Worm (Caenorhabditis elegans) whole organism, L1 larva: Measurements from ENCODE around the gene cyp-34A8.

Source experiments
- C34B4.2 ChIP-seq: sonication (generic microtip); optimal IDR thresholded peaks from 2 replicates; lab custom pipeline; 2017; ENCODE audit warnings: mild to moderate bottlenecking, missing genetic modification characterization, missing compliant biosample characterization
- F16B12.6 ChIP-seq: fragments of 150-350 bp; optimal IDR thresholded peaks from 2 replicates; lab custom pipeline; 2014; ENCODE audit warnings: missing biosample characterization, missing genetic modification characterization
- Y116A8C.19 ChIP-seq: sonication (generic microtip); optimal IDR thresholded peaks from 2 replicates; lab custom pipeline; 2016; ENCODE audit warnings: missing compliant biosample characterization, missing genetic modification characterization, borderline replicate concordance
- aha-1 ChIP-seq: fragments of 150-350 bp; optimal IDR thresholded peaks from 2 replicates; lab custom pipeline; 2014; ENCODE audit warnings: missing biosample characterization, missing genetic modification characterization
- blmp-1 ChIP-seq: fragments of 150-350 bp; optimal IDR thresholded peaks from 2 replicates; lab custom pipeline; 2014; ENCODE audit warnings: missing biosample characterization, missing genetic modification characterization
- ceh-63 ChIP-seq: fragments of 200-800 bp; sonication (Bioruptor generic); optimal IDR thresholded peaks from 2 replicates; lab custom pipeline; 2018; ENCODE audit warnings: mild to moderate bottlenecking, missing genetic modification characterization, missing compliant biosample characterization
- ceh-8 ChIP-seq: fragments of 200-800 bp; sonication (Bioruptor generic); optimal IDR thresholded peaks from 2 replicates; lab custom pipeline; 2018; ENCODE audit warnings: mild to moderate bottlenecking, missing genetic modification characterization, moderate library complexity, missing compliant biosample characterization
- ceh-82 ChIP-seq, 3 experiments: fragments of 150-350 bp in 1 of 3; sonication (generic microtip) in 2 of 3; optimal IDR thresholded peaks; 2 replicates each; lab custom pipeline; 2014 to 2017; ENCODE audit warnings: missing biosample characterization in 3 of 3, missing genetic modification characterization in 3 of 3
- ces-1 ChIP-seq: fragments of 150-350 bp; optimal IDR thresholded peaks from 2 replicates; lab custom pipeline; 2014; ENCODE audit warnings: missing biosample characterization, missing genetic modification reagents, missing genetic modification characterization
- dsc-1 ChIP-seq: sonication (generic microtip); optimal IDR thresholded peaks from 2 replicates; lab custom pipeline; 2016; ENCODE audit warnings: mild to moderate bottlenecking, missing genetic modification characterization, missing compliant biosample characterization
- efl-1 ChIP-seq, 4 experiments: fragments of 150-350 bp; optimal IDR thresholded peaks in 3 of 4; peaks in 1 of 4; 1 replicate in 1 of 4; 2 replicates in 3 of 4; lab custom pipeline; 2014; ENCODE audit warnings: missing biosample characterization in 2 of 4, missing genetic modification characterization in 2 of 4, missing genetic modification reagents in 2 of 4
- egl-27 ChIP-seq, 2 experiments: fragments of 150-350 bp in 1 of 2; sonication (generic microtip); optimal IDR thresholded peaks; 3 replicates each; lab custom pipeline; 2017 to 2018; ENCODE audit warnings: missing biosample characterization in 2 of 2, missing genetic modification characterization in 2 of 2, missing genetic modification reagents in 2 of 2
- elt-3 ChIP-seq, 6 experiments: fragments of 150-350 bp in 1 of 6; sonication (generic microtip); optimal IDR thresholded peaks; 2 replicates each; lab custom pipeline; 2017 to 2018; ENCODE audit warnings: missing biosample characterization in 6 of 6, missing genetic modification characterization in 6 of 6, inconsistent platforms in 1 of 6
- fkh-8 ChIP-seq: sonication (generic microtip); optimal IDR thresholded peaks from 2 replicates; lab custom pipeline; 2016; ENCODE audit warnings: mild to moderate bottlenecking, missing genetic modification characterization, missing compliant biosample characterization
- hlh-17 ChIP-seq: fragments of 200-800 bp; sonication (Bioruptor generic); optimal IDR thresholded peaks from 2 replicates; lab custom pipeline; 2018; ENCODE audit warnings: missing genetic modification characterization, mild to moderate bottlenecking, missing compliant biosample characterization, moderate library complexity, borderline replicate concordance
- hlh-4 ChIP-seq: sonication (generic microtip); optimal IDR thresholded peaks from 2 replicates; lab custom pipeline; 2016; ENCODE audit warnings: mild to moderate bottlenecking, missing genetic modification characterization, missing compliant biosample characterization
- hpl-2 ChIP-seq: fragments of 150-350 bp; optimal IDR thresholded peaks from 2 replicates; lab custom pipeline; 2014; ENCODE audit warnings: missing biosample characterization, missing genetic modification reagents, missing genetic modification characterization
- irx-1 ChIP-seq: sonication (generic microtip); optimal IDR thresholded peaks from 2 replicates; lab custom pipeline; 2016; ENCODE audit warnings: missing genetic modification characterization, missing compliant biosample characterization
- jun-1 ChIP-seq: fragments of 150-350 bp; optimal IDR thresholded peaks from 2 replicates; lab custom pipeline; 2014; ENCODE audit warnings: missing biosample characterization, missing genetic modification reagents, missing genetic modification characterization
- lin-13 ChIP-seq: fragments of 150-350 bp; optimal IDR thresholded peaks from 2 replicates; lab custom pipeline; 2014; ENCODE audit warnings: missing biosample characterization, missing genetic modification reagents, missing genetic modification characterization
- lsy-2 ChIP-seq, 2 experiments: fragments of 150-350 bp; optimal IDR thresholded peaks; 2 replicates each; lab custom pipeline; 2014; ENCODE audit warnings: missing biosample characterization in 2 of 2, missing genetic modification characterization in 2 of 2
- mab-9 ChIP-seq: fragments of 200-800 bp; sonication (Bioruptor generic); IDR thresholded peaks from 2 replicates; pipeline ENCODE4 v1.3.6; 2022; ENCODE audit warnings: missing genetic modification reagents, missing genetic modification characterization, missing compliant biosample characterization
- mdl-1 ChIP-seq, 2 experiments: fragments of 150-350 bp; optimal IDR thresholded peaks; 2 replicates each; lab custom pipeline; 2014 to 2017; ENCODE audit warnings: missing biosample characterization in 2 of 2, missing genetic modification characterization in 2 of 2, inconsistent platforms in 1 of 2
- mep-1 ChIP-seq: fragments of 150-350 bp; optimal IDR thresholded peaks from 2 replicates; lab custom pipeline; 2014; ENCODE audit warnings: missing biosample characterization, missing genetic modification characterization
- nhr-11 ChIP-seq: fragments of 150-350 bp; optimal IDR thresholded peaks from 2 replicates; lab custom pipeline; 2014; ENCODE audit warnings: missing biosample characterization, missing genetic modification characterization
- nhr-19 ChIP-seq: fragments of 200-800 bp; sonication (Bioruptor generic); conservative IDR thresholded peaks from 2 replicates; pipeline ENCODE4 v1.3.6; 2022; ENCODE audit warnings: missing genetic modification characterization, missing compliant biosample characterization
- nhr-20 ChIP-seq: sonication (generic microtip); optimal IDR thresholded peaks from 2 replicates; lab custom pipeline; 2016; ENCODE audit warnings: mild to moderate bottlenecking, missing genetic modification characterization, missing compliant biosample characterization
- nhr-237 ChIP-seq: fragments of 150-350 bp; optimal IDR thresholded peaks from 2 replicates; lab custom pipeline; 2014; ENCODE audit warnings: missing biosample characterization, missing genetic modification characterization
- nhr-71 ChIP-seq: sonication (generic microtip); optimal IDR thresholded peaks from 2 replicates; lab custom pipeline; 2016; ENCODE audit warnings: mild to moderate bottlenecking, missing genetic modification characterization, moderate library complexity, missing compliant biosample characterization
- nhr-76 ChIP-seq: sonication (generic microtip); optimal IDR thresholded peaks from 2 replicates; lab custom pipeline; 2017; ENCODE audit warnings: missing biosample characterization, missing genetic modification characterization
- nhr-85 ChIP-seq: sonication (generic microtip); peaks from one replicate; lab custom pipeline; 2016; ENCODE audit warnings: missing genetic modification characterization, inconsistent platforms, missing compliant biosample characterization
- nhr-90 ChIP-seq: sonication (generic microtip); optimal IDR thresholded peaks from 2 replicates; lab custom pipeline; 2016; ENCODE audit warnings: mild to moderate bottlenecking, missing genetic modification characterization, missing compliant biosample characterization; ENCODE audit not compliant: poor library complexity
- pag-3 ChIP-seq: sonication (generic microtip); optimal IDR thresholded peaks from 2 replicates; lab custom pipeline; 2017; ENCODE audit warnings: missing genetic modification characterization, mild to moderate bottlenecking, missing compliant biosample characterization, antibody characterized with exemption, borderline replicate concordance; ENCODE audit not compliant: insufficient read depth
- rnt-1 ChIP-seq: sonication (generic microtip); optimal IDR thresholded peaks from 2 replicates; lab custom pipeline; 2016; ENCODE audit warnings: mild to moderate bottlenecking, missing genetic modification characterization, moderate library complexity, missing compliant biosample characterization
- skn-1 ChIP-seq: fragments of 150-350 bp; optimal IDR thresholded peaks from 2 replicates; lab custom pipeline; 2014; ENCODE audit warnings: missing biosample characterization, missing genetic modification characterization
- snu-23 ChIP-seq: sonication (generic microtip); optimal IDR thresholded peaks from 2 replicates; lab custom pipeline; 2016; ENCODE audit warnings: missing genetic modification characterization, missing compliant biosample characterization
- sptf-1 ChIP-seq: fragments of 150-350 bp; optimal IDR thresholded peaks from 2 replicates; lab custom pipeline; 2014; ENCODE audit warnings: missing biosample characterization, missing genetic modification characterization
- tbx-2 ChIP-seq: sonication (generic microtip); optimal IDR thresholded peaks from 2 replicates; lab custom pipeline; 2016; ENCODE audit warnings: missing genetic modification characterization, missing compliant biosample characterization
- unc-62 ChIP-seq: fragments of 150-350 bp; optimal IDR thresholded peaks from 2 replicates; lab custom pipeline; 2014; ENCODE audit warnings: missing biosample characterization, missing genetic modification reagents, missing genetic modification characterization
- unc-98 ChIP-seq: fragments of 200-800 bp; sonication (Bioruptor generic); IDR thresholded peaks from 2 replicates; pipeline ENCODE4 v1.3.6; 2022; ENCODE audit warnings: missing genetic modification characterization, missing compliant biosample characterization
- vab-15 ChIP-seq: sonication (generic microtip); optimal IDR thresholded peaks from 2 replicates; lab custom pipeline; 2017; ENCODE audit warnings: missing genotype, mild to moderate bottlenecking, missing genetic modification characterization, missing compliant biosample characterization
- zag-1 ChIP-seq: fragments of 150-350 bp; optimal IDR thresholded peaks from 2 replicates; lab custom pipeline; 2014; ENCODE audit warnings: missing biosample characterization, missing genetic modification characterization
- ztf-11 ChIP-seq, 2 experiments: sonication (generic microtip); optimal IDR thresholded peaks; 2 replicates each; lab custom pipeline; 2016 to 2017; ENCODE audit warnings: missing genetic modification characterization in 2 of 2, missing biosample characterization in 1 of 2, missing compliant biosample characterization in 1 of 2
- ztf-4 ChIP-seq: fragments of 150-350 bp; optimal IDR thresholded peaks from 2 replicates; lab custom pipeline; 2014; ENCODE audit warnings: missing biosample characterization, missing genetic modification characterization

Gene cyp-34A8

ce11 chrV:3931326-3931725 lies 36.3 kb downstream of the cyp-34A8 start, which contains the start of gene srx-63:
TSS of gene srx-63 (plus strand) at chrV:3931626.
- TF ChIP-seq tbx-2 (tag; lab: Kevin White, UChicago) (no peak), nhr-19 (no peak), nhr-71 (tag; lab: Kevin White, UChicago) (no peak), lin-13 (no peak), hlh-4 (tag; lab: Kevin White, UChicago) (no peak), mab-9 (GFP tag; lab: Robert Waterston, UW) (no peak), hpl-2 (GFP tag; lab: Kevin White, UChicago) (no peak), C34B4.2 (tag; lab: Kevin White, UChicago) (no peak), egl-27 (tag; optimal IDR thresholded peaks at IDR 0.05; lab: Kevin White, UChicago) (no peak), nhr-237 (tag; lab: Kevin White, UChicago) (no peak), zag-1 (no peak), nhr-76 (no peak)
- TF ChIP-seq, all 84 proteins: peak for 0

ce11 chrV:3929099-3929498 lies 38.5 kb downstream of the cyp-34A8 start, which contains the start of gene srx-64:
TSS of gene srx-64 (plus strand) at chrV:3929399.
- TF ChIP-seq nhr-85 (tag; lab: Kevin White, UChicago) (no peak), skn-1 (tag; lab: Kevin White, UChicago) (no peak), nhr-90 (tag; lab: Kevin White, UChicago) (no peak)

ce11 chrV:3927522-3927921 lies 40.1 kb downstream of the cyp-34A8 start:
- TF ChIP-seq hlh-17 = no peak
- no peak for TF ChIP-seq lsy-2 (tag; optimal IDR thresholded peaks at IDR 0.05; lab: Kevin White, UChicago)
- no peak for TF ChIP-seq F16B12.6 (tag; lab: Kevin White, UChicago)
- TF ChIP-seq nhr-85 (tag; lab: Kevin White, UChicago) = no peak
- no peak for TF ChIP-seq irx-1 (tag; lab: Kevin White, UChicago)

- TF ChIP-seq unc-62 (GFP tag; lab: Kevin White, UChicago) (no peak), sptf-1 (no peak), fkh-8 (tag; lab: Kevin White, UChicago) (no peak), vab-15 (no peak), ztf-4 (tag; lab: Kevin White, UChicago) (no peak), blmp-1 (tag; lab: Kevin White, UChicago) (no peak), ztf-11 (tag; optimal IDR thresholded peaks at IDR 0.05; lab: Kevin White, UChicago) (no peak), nhr-71 (tag; lab: Kevin White, UChicago) (no peak), snu-23 (GFP tag; lab: Kevin White, UChicago) (no peak), ceh-8 (no peak), rnt-1 (tag; lab: Kevin White, UChicago) (no peak), lsy-2 (tag; optimal IDR thresholded peaks at IDR 0.05; lab: Kevin White, UChicago) (no peak), pag-3 (no peak), zag-1 (no peak), ces-1 (GFP tag; lab: Kevin White, UChicago) (no peak)
These were observed 45.1 kb downstream of the cyp-34A8 start for ce11 chrV:3922547-3922946.

ce11 chrV:3921635-3922034 lies 46.0 kb downstream of the cyp-34A8 start, which contains the start of gene srx-65:
TSS of gene srx-65 (plus strand) at chrV:3921935.
- TF ChIP-seq efl-1 (optimal IDR thresholded peaks at IDR 0.05; lab: Kevin White, UChicago) (no peak), efl-1 (GFP tag; optimal IDR thresholded peaks at IDR 0.05 in 1 of 2; lab: Kevin White, UChicago) (peak in 1 of 2 experiments; percentile 36), mep-1 (tag; lab: Kevin White, UChicago) (no peak)

- TF ChIP-seq Y116A8C.19 (no peak), ceh-82 (tag; optimal IDR thresholded peaks at IDR 0.05; lab: Kevin White, UChicago) (no peak), unc-98 (GFP tag; lab: Robert Waterston, UW) (no peak), aha-1 (tag; lab: Kevin White, UChicago) (no peak), ceh-63 (GFP tag; lab: Kevin White, UChicago) (no peak), dsc-1 (tag; lab: Kevin White, UChicago) (no peak), elt-3 (tag; optimal IDR thresholded peaks at IDR 0.05; lab: Kevin White, UChicago) (no peak), efl-1 (optimal IDR thresholded peaks at IDR 0.05; lab: Kevin White, UChicago) (no peak), efl-1 (GFP tag; optimal IDR thresholded peaks at IDR 0.05 in 1 of 2; lab: Kevin White, UChicago) (no peak), mdl-1 (tag; optimal IDR thresholded peaks at IDR 0.05; lab: Kevin White, UChicago) (no peak), nhr-90 (tag; lab: Kevin White, UChicago) (no peak), nhr-11 (tag; lab: Kevin White, UChicago) (no peak), nhr-20 (no peak), hpl-2 (GFP tag; lab: Kevin White, UChicago) (no peak), jun-1 (tag; lab: Kevin White, UChicago) (no peak)
These were observed 48.3 kb downstream of the cyp-34A8 start, which contains the start of gene srx-66 for ce11 chrV:3919289-3919688. TSS of gene srx-66 (plus strand) at chrV:3919589.
